Fruit fly (Drosophila melanogaster) whole organism, embryonic: ENCODE data around the gene sac.

ENCODE experiments used
- Ada2b ChIP-seq: fragments of 200-800 bp; sonication (Bioruptor generic); IDR thresholded peaks from 2 replicates; pipeline ENCODE4 v1.3.6; 2022; ENCODE audit warnings: missing biosample characterization, missing genetic modification characterization
- Awh ChIP-seq: fragments of 200-800 bp; sonication (Bioruptor generic); IDR thresholded peaks from 2 replicates; pipeline ENCODE4, ENCODE4 v1.3.6; 2022; ENCODE audit warnings: missing biosample characterization, missing genetic modification characterization
- CG10274 ChIP-seq: fragments of 200-800 bp; sonication (Bioruptor generic); optimal IDR thresholded peaks from 3 replicates; lab custom pipeline; 2017; ENCODE audit warnings: missing biosample characterization, mild to moderate bottlenecking, missing genetic modification characterization
- CG13123 ChIP-seq: fragments of 200-800 bp; sonication (Bioruptor generic); optimal IDR thresholded peaks from 2 replicates; lab custom pipeline; 2016; ENCODE audit warnings: missing biosample characterization, missing genetic modification characterization
- CG14014 ChIP-seq: fragments of 200-800 bp; sonication (Bioruptor generic); IDR thresholded peaks from 2 replicates; pipeline ENCODE4 v1.3.6; 2022; ENCODE audit warnings: missing biosample characterization, missing genetic modification characterization
- CG15073 ChIP-seq: fragments of 200-800 bp; sonication (Bioruptor generic); optimal IDR thresholded peaks from 2 replicates; lab custom pipeline; 2016; ENCODE audit warnings: missing biosample characterization, missing genetic modification characterization
- CG15696 ChIP-seq: fragments of 200-800 bp; sonication (Bioruptor generic); optimal IDR thresholded peaks from 2 replicates; lab custom pipeline; 2019; ENCODE audit warnings: missing biosample characterization, mild to moderate bottlenecking, missing genetic modification characterization, moderate library complexity
- CG1832 ChIP-seq: fragments of 200-800 bp; sonication (Bioruptor generic); optimal IDR thresholded peaks from 2 replicates; lab custom pipeline; 2017; ENCODE audit warnings: missing biosample characterization, mild to moderate bottlenecking, missing genetic modification characterization, inconsistent platforms
- CG2202 ChIP-seq: fragments of 200-800 bp; sonication (Bioruptor generic); optimal IDR thresholded peaks from 2 replicates; lab custom pipeline; 2018; ENCODE audit warnings: missing biosample characterization, mild to moderate bottlenecking, missing genetic modification characterization
- CG31224 ChIP-seq: fragments of 200-800 bp; sonication (Bioruptor generic); IDR thresholded peaks from 2 replicates; pipeline ENCODE4 v1.3.6; 2022; ENCODE audit warnings: missing biosample characterization, missing genetic modification characterization
- CG3163 ChIP-seq: fragments of 200-800 bp; sonication (Bioruptor generic); optimal IDR thresholded peaks from 3 replicates; lab custom pipeline; 2016; ENCODE audit warnings: missing biosample characterization, missing genetic modification characterization
- CG32532 ChIP-seq: fragments of 200-800 bp; sonication (Bioruptor generic); IDR thresholded peaks from 2 replicates; pipeline ENCODE4 v1.3.6; 2022; ENCODE audit warnings: missing biosample characterization, missing genetic modification characterization
- CG32772 ChIP-seq: fragments of 200-800 bp; sonication (Bioruptor generic); IDR thresholded peaks from 2 replicates; pipeline ENCODE4 v1.3.6; 2022; ENCODE audit warnings: missing biosample characterization, missing genetic modification characterization
- CG6765 ChIP-seq: fragments of 200-800 bp; sonication (Bioruptor generic); optimal IDR thresholded peaks from 3 replicates; lab custom pipeline; 2017; ENCODE audit warnings: missing biosample characterization, mild to moderate bottlenecking, missing genetic modification characterization
- CG6813 ChIP-seq: fragments of 200-800 bp; sonication (Bioruptor generic); optimal IDR thresholded peaks from 2 replicates; lab custom pipeline; 2017; ENCODE audit warnings: missing biosample characterization, missing genetic modification characterization, mild to moderate bottlenecking, moderate library complexity, missing genetic modification reagents
- CG7786 ChIP-seq: fragments of 200-800 bp; sonication (Bioruptor generic); optimal IDR thresholded peaks from 2 replicates; lab custom pipeline; 2016; ENCODE audit warnings: missing biosample characterization, missing genetic modification characterization
- CG8089 ChIP-seq: fragments of 200-800 bp; sonication (Bioruptor generic); optimal IDR thresholded peaks from 3 replicates; lab custom pipeline; 2016; ENCODE audit warnings: missing biosample characterization, missing genetic modification characterization
- Deaf1 ChIP-seq: fragments of 200-800 bp; optimal IDR thresholded peaks from 3 replicates; lab custom pipeline; 2019; ENCODE audit warnings: missing biosample characterization, mild to moderate bottlenecking, missing genetic modification characterization, moderate library complexity
- Scr ChIP-seq: fragments of 200-800 bp; sonication (Bioruptor generic); IDR thresholded peaks from 2 replicates; pipeline ENCODE4 v1.3.6; 2022; ENCODE audit warnings: missing biosample characterization, missing genetic modification characterization; ENCODE audit not compliant: partially characterized antibody
- Spps ChIP-seq: fragments of 200-800 bp; sonication (Bioruptor generic); optimal IDR thresholded peaks from 2 replicates; lab custom pipeline; 2018; ENCODE audit warnings: missing biosample characterization, mild to moderate bottlenecking, missing genetic modification characterization
- Stat92E ChIP-seq, 3 experiments: fragments of >200 bp in 2 of 3; fragments of 200-800 bp in 1 of 3; sonication (Bioruptor generic) in 1 of 3; optimal IDR thresholded peaks; 2 replicates each; lab custom pipeline; 2017 to 2019; ENCODE audit warnings: missing biosample characterization in 3 of 3, missing genetic modification characterization in 3 of 3, mild to moderate bottlenecking in 1 of 3, moderate library complexity in 1 of 3
- ap ChIP-seq: fragments of 200-800 bp; sonication (Bioruptor generic); IDR thresholded peaks from 2 replicates; pipeline ENCODE4 v1.3.6; 2022; ENCODE audit warnings: missing biosample characterization, missing genetic modification characterization
- bbx ChIP-seq: fragments of 200-800 bp; sonication (Bioruptor generic); IDR thresholded peaks from 2 replicates; pipeline ENCODE4 v1.3.6; 2022; ENCODE audit warnings: missing biosample characterization, missing genetic modification characterization; ENCODE audit not compliant: partially characterized antibody
- chn ChIP-seq: fragments of 200-800 bp; sonication (Bioruptor generic); optimal IDR thresholded peaks from 2 replicates; lab custom pipeline; 2016; ENCODE audit warnings: missing biosample characterization, missing genetic modification characterization
- ci ChIP-seq: fragments of 200-800 bp; sonication (Bioruptor generic); IDR thresholded peaks from 3 replicates; pipeline ENCODE4 v1.3.6; 2022; ENCODE audit warnings: missing biosample characterization, missing genetic modification characterization
- corto ChIP-seq: fragments of 200-800 bp; sonication (Bioruptor generic); optimal IDR thresholded peaks from 2 replicates; lab custom pipeline; 2016; ENCODE audit warnings: missing biosample characterization, mild to moderate bottlenecking, missing genetic modification characterization, moderate library complexity
- dm ChIP-seq: fragments of 200-800 bp; sonication (Bioruptor generic); optimal IDR thresholded peaks from 3 replicates; lab custom pipeline; 2016; ENCODE audit warnings: missing biosample characterization, missing genetic modification characterization
- ems ChIP-seq: fragments of 200-800 bp; sonication (Bioruptor generic); optimal IDR thresholded peaks from 3 replicates; lab custom pipeline; 2016; ENCODE audit warnings: missing biosample characterization, missing genetic modification characterization
- ewg ChIP-seq: fragments of 200-800 bp; sonication (Bioruptor generic); optimal IDR thresholded peaks from 3 replicates; lab custom pipeline; 2017; ENCODE audit warnings: mild to moderate bottlenecking, missing biosample characterization, missing genetic modification reagents, missing genetic modification characterization
- fu2 ChIP-seq: fragments of 200-800 bp; sonication (Bioruptor generic); optimal IDR thresholded peaks from 2 replicates; lab custom pipeline; 2016; ENCODE audit warnings: missing biosample characterization, missing genetic modification characterization
- gce ChIP-seq: fragments of 200-800 bp; sonication (Bioruptor generic); IDR thresholded peaks from 3 replicates; pipeline ENCODE4 v1.3.6; 2022; ENCODE audit warnings: missing biosample characterization, missing genetic modification characterization
- grn ChIP-seq: fragments of 200-800 bp; sonication (Bioruptor generic); optimal IDR thresholded peaks from 3 replicates; lab custom pipeline; 2017; ENCODE audit warnings: missing biosample characterization, missing genetic modification characterization
- ham ChIP-seq: fragments of 200-800 bp; sonication (Bioruptor generic); IDR thresholded peaks from 2 replicates; pipeline ENCODE4 v1.3.6; 2022; ENCODE audit warnings: missing biosample characterization, missing genetic modification characterization
- hth ChIP-seq: fragments of >200 bp; optimal IDR thresholded peaks from 2 replicates; lab custom pipeline; 2017; ENCODE audit warnings: inconsistent platforms
- mld ChIP-seq: fragments of 200-800 bp; sonication (Bioruptor generic); IDR thresholded peaks from 3 replicates; pipeline ENCODE4 v1.3.6; 2022; ENCODE audit warnings: missing biosample characterization, missing genetic modification characterization; ENCODE audit not compliant: partially characterized antibody
- nerfin-1 ChIP-seq: fragments of 200-800 bp; sonication (Bioruptor generic); optimal IDR thresholded peaks from 3 replicates; lab custom pipeline; 2019; ENCODE audit warnings: missing biosample characterization, mild to moderate bottlenecking, missing genetic modification characterization, moderate library complexity
- nom ChIP-seq: fragments of 200-800 bp; sonication (Bioruptor generic); optimal IDR thresholded peaks from 2 replicates; lab custom pipeline; 2017; ENCODE audit warnings: missing biosample characterization, missing genetic modification characterization, mild to moderate bottlenecking, moderate library complexity, missing genetic modification reagents
- pan ChIP-seq, 4 experiments: fragments of >200 bp in 3 of 4; fragments of 200-800 bp in 1 of 4; sonication (Bioruptor generic) in 1 of 4; optimal IDR thresholded peaks in 3 of 4; IDR thresholded peaks in 1 of 4; 2 replicates each; pipeline versions ENCODE4 v1.3.6 to Lab custom; 2017 to 2022; ENCODE audit warnings: missing biosample characterization in 2 of 4, missing genetic modification characterization in 2 of 4, mixed read lengths in 1 of 4
- ro ChIP-seq: fragments of 200-800 bp; sonication (Bioruptor generic); IDR thresholded peaks from 2 replicates; pipeline ENCODE4 v1.3.6; 2022; ENCODE audit warnings: missing biosample characterization, missing genetic modification characterization
- run ChIP-seq: fragments of 200-800 bp; sonication (Bioruptor generic); optimal IDR thresholded peaks from 3 replicates; lab custom pipeline; 2018; ENCODE audit warnings: missing biosample characterization, mild to moderate bottlenecking, missing genetic modification characterization
- salm ChIP-seq: fragments of 200-800 bp; sonication (Bioruptor generic); optimal IDR thresholded peaks from 2 replicates; lab custom pipeline; 2018; ENCODE audit warnings: missing biosample characterization, mild to moderate bottlenecking, missing genetic modification characterization
- scrt ChIP-seq: fragments of 200-800 bp; sonication (Bioruptor generic); optimal IDR thresholded peaks from 2 replicates; lab custom pipeline; 2018; ENCODE audit warnings: missing biosample characterization, mild to moderate bottlenecking, missing genetic modification characterization, moderate library complexity
- seq ChIP-seq: fragments of 200-800 bp; sonication (Bioruptor generic); IDR thresholded peaks from 2 replicates; pipeline ENCODE4 v1.3.6; 2022; ENCODE audit warnings: missing biosample characterization, missing genetic modification characterization
- slbo ChIP-seq: fragments of 200-800 bp; sonication (Bioruptor generic); IDR thresholded peaks from 2 replicates; pipeline ENCODE4 v1.3.6; 2022; ENCODE audit warnings: missing biosample characterization, missing genetic modification characterization
- sqz ChIP-seq: fragments of 200-800 bp; sonication (Bioruptor generic); optimal IDR thresholded peaks from 3 replicates; lab custom pipeline; 2018; ENCODE audit warnings: missing biosample characterization, mild to moderate bottlenecking, missing genetic modification characterization
- sr ChIP-seq: fragments of 200-800 bp; sonication (Bioruptor generic); IDR thresholded peaks from 3 replicates; pipeline ENCODE4 v1.3.6; 2022; ENCODE audit warnings: missing biosample characterization, missing genetic modification characterization
- tap ChIP-seq: fragments of 200-800 bp; optimal IDR thresholded peaks from 3 replicates; lab custom pipeline; 2019; ENCODE audit warnings: missing biosample characterization, mild to moderate bottlenecking, missing genetic modification characterization, moderate library complexity
- wdn ChIP-seq: fragments of 200-800 bp; sonication (Bioruptor generic); IDR thresholded peaks from 2 replicates; pipeline ENCODE4 v1.3.6; 2022; ENCODE audit warnings: missing biosample characterization, missing genetic modification characterization
- zen2 ChIP-seq: fragments of 200-800 bp; sonication (Bioruptor generic); IDR thresholded peaks from 3 replicates; pipeline ENCODE4 v1.3.6; 2022; ENCODE audit warnings: missing biosample characterization, missing genetic modification characterization; ENCODE audit not compliant: partially characterized antibody

sac gene

dm6 chr3R:4452345-4453044 lies 28.1 kb upstream of the sac start (continued):
- TF ChIP-seq CG14014 (GFP tag; lab: Robert Waterston, UW), result no peak
- no peak for TF ChIP-seq Ada2b (GFP tag; lab: Robert Waterston, UW)
- no peak for TF ChIP-seq CG8089
- TF ChIP-seq tap, result no peak
- peak; percentile 32 for TF ChIP-seq nerfin-1 (tag; lab: Kevin White, UChicago)
- TF ChIP-seq CG31224 (GFP tag; lab: Robert Waterston, UW), result no peak
- peak; percentile 59; the same call in 2 of the 3 replicates for TF ChIP-seq ci (GFP tag; lab: Robert Waterston, UW)
- TF ChIP-seq scrt (GFP tag; lab: Kevin White, UChicago), result peak; percentile 79
- TF ChIP-seq CG15696, result no peak
- TF ChIP-seq CG15073 (GFP tag; lab: Kevin White, UChicago), result no peak
- 0 out of 3 replicates have a peak, but pooled peaks have one; percentile 4 for TF ChIP-seq gce (GFP tag; lab: Robert Waterston, UW)
- TF ChIP-seq seq (GFP tag; lab: Robert Waterston, UW), result peak; percentile 30; the same call in 1 of the 2 replicates
- TF ChIP-seq dm (GFP tag; lab: Kevin White, UChicago), result peak; percentile 29
- TF ChIP-seq chn (GFP tag; lab: Kevin White, UChicago), result peak; percentile 24
- peak; percentile 37; the same call in 1 of the 2 replicates for TF ChIP-seq bbx (GFP tag; lab: Robert Waterston, UW)
- 0 out of 3 replicates have a peak, but pooled peaks have one; percentile 9 for TF ChIP-seq zen2
- no peak for TF ChIP-seq pan (optimal IDR thresholded peaks at IDR 0.05; lab: Kevin White, UChicago)
- no peak for TF ChIP-seq pan (GFP tag; optimal IDR thresholded peaks at IDR 0.05 in 1 of 2, IDR thresholded peaks at IDR 0.05 in 1 of 2)
- no peak for TF ChIP-seq ewg (GFP tag; lab: Kevin White, UChicago)
- peak; percentile 13 for TF ChIP-seq nom
- no peak for TF ChIP-seq CG13123
- TF ChIP-seq CG2202 (tag; lab: Kevin White, UChicago), result no peak
- TF ChIP-seq sqz (GFP tag; lab: Kevin White, UChicago), result peak; percentile 41
- TF ChIP-seq CG7786 (GFP tag; lab: Kevin White, UChicago), result peak; percentile 22
- peak; percentile 42 for TF ChIP-seq CG6813 (GFP tag; lab: Kevin White, UChicago)
- peak; percentile 20; the same call in 1 of the 2 replicates for TF ChIP-seq CG32532
- TF ChIP-seq CG32772, result 0 out of 2 replicates have a peak, but pooled peaks have one; percentile 17
- no peak for TF ChIP-seq Spps (tag; lab: Kevin White, UChicago)
- no peak for TF ChIP-seq CG6765 (GFP tag; lab: Kevin White, UChicago)
- TF ChIP-seq wdn (GFP tag; lab: Robert Waterston, UW), result no peak
- TF ChIP-seq ro (GFP tag; lab: Robert Waterston, UW), result no peak
- TF ChIP-seq CG10274 (GFP tag; lab: Kevin White, UChicago), result no peak
- TF ChIP-seq fu2 (GFP tag; lab: Kevin White, UChicago), result no peak
- no peak for TF ChIP-seq salm (tag; lab: Kevin White, UChicago)
- TF ChIP-seq Deaf1, result peak; percentile 37
- TF ChIP-seq CG3163 (GFP tag; lab: Kevin White, UChicago), result peak; percentile 81
- TF ChIP-seq hth (lab: Kevin White, UChicago), result no peak
- peak; percentile 80 for TF ChIP-seq grn (GFP tag; lab: Kevin White, UChicago)
- no peak for TF ChIP-seq run (tag; lab: Kevin White, UChicago)
- no peak for TF ChIP-seq mld
- no peak for TF ChIP-seq Stat92E (GFP tag; optimal IDR thresholded peaks at IDR 0.05; lab: Kevin White, UChicago)
- 0 out of 2 replicates have a peak, but pooled peaks have one; percentile 13 for TF ChIP-seq slbo (GFP tag; lab: Robert Waterston, UW)
- TF ChIP-seq ems (GFP tag; lab: Kevin White, UChicago), result no peak
- no peak for TF ChIP-seq ap (GFP tag; lab: Robert Waterston, UW)
- TF ChIP-seq sr, result peak; percentile 99
- no peak for TF ChIP-seq ham (GFP tag; lab: Robert Waterston, UW)
- 0 out of 2 replicates have a peak, but pooled peaks have one; percentile 18 for TF ChIP-seq Awh (GFP tag; lab: Robert Waterston, UW)
- TF ChIP-seq CG1832, result peak; percentile 52
- peak; percentile 21; the same call in 1 of the 2 replicates for TF ChIP-seq Scr (GFP tag; lab: Robert Waterston, UW)
- TF ChIP-seq corto (GFP tag; lab: Kevin White, UChicago), result no peak
